Worm (Caenorhabditis elegans) whole organism, early embryonic: ENCODE results near the gene str-74.

Experiments
- B0310.2 ChIP-seq: sonication (generic microtip); optimal IDR thresholded peaks from 2 replicates; lab custom pipeline; 2016; ENCODE audit warnings: mild to moderate bottlenecking, missing genetic modification characterization, missing compliant biosample characterization
- F13C5.2 ChIP-seq: sonication (generic microtip); optimal IDR thresholded peaks from 2 replicates; lab custom pipeline; 2017; ENCODE audit warnings: mild to moderate bottlenecking, missing genetic modification characterization, inconsistent platforms, missing compliant biosample characterization
- aly-1 ChIP-seq: sonication (generic microtip); optimal IDR thresholded peaks from 2 replicates; lab custom pipeline; 2016; ENCODE audit warnings: missing genetic modification characterization, missing compliant biosample characterization
- ama-1 ChIP-seq: fragments of 150-350 bp; optimal IDR thresholded peaks from 2 replicates; lab custom pipeline; 2014
- ceh-13 ChIP-seq: fragments of 200-800 bp; sonication (Bioruptor generic); optimal IDR thresholded peaks from 2 replicates; lab custom pipeline; 2018; ENCODE audit warnings: mild to moderate bottlenecking, missing genetic modification characterization, missing compliant biosample characterization
- ceh-36 ChIP-seq: sonication (generic microtip); optimal IDR thresholded peaks from 2 replicates; lab custom pipeline; 2016; ENCODE audit warnings: missing genetic modification characterization, inconsistent platforms, missing compliant biosample characterization
- ets-7 ChIP-seq: sonication (generic microtip); optimal IDR thresholded peaks from 2 replicates; lab custom pipeline; 2016; ENCODE audit warnings: missing genotype, missing genetic modification characterization, missing compliant biosample characterization
- flt-1 ChIP-seq: fragments of 200-800 bp; sonication (Bioruptor generic); IDR thresholded peaks from 2 replicates; pipeline ENCODE4 v1.3.6; 2022; ENCODE audit warnings: missing genetic modification characterization, missing compliant biosample characterization
- hmbx-1 ChIP-seq: sonication (generic microtip); optimal IDR thresholded peaks from 2 replicates; lab custom pipeline; 2016; ENCODE audit warnings: mild to moderate bottlenecking, missing genetic modification characterization, missing compliant biosample characterization
- hmg-4 ChIP-seq: fragments of 200-800 bp; sonication (Bioruptor generic); optimal IDR thresholded peaks from 2 replicates; lab custom pipeline; 2018; ENCODE audit warnings: mild to moderate bottlenecking, missing genetic modification characterization, missing compliant biosample characterization
- hnd-1 ChIP-seq: sonication (generic microtip); optimal IDR thresholded peaks from 2 replicates; lab custom pipeline; 2016; ENCODE audit warnings: missing genetic modification characterization, missing compliant biosample characterization
- pes-1 ChIP-seq: fragments of 200-800 bp; sonication (Bioruptor generic); IDR thresholded peaks from 2 replicates; pipeline ENCODE4 v1.3.6; 2022; ENCODE audit warnings: missing genetic modification reagents, missing genetic modification characterization, missing compliant biosample characterization
- scrt-1 ChIP-seq: fragments of 200-800 bp; sonication (Bioruptor generic); IDR thresholded peaks from 2 replicates; pipeline ENCODE4 v1.3.6; 2022; ENCODE audit warnings: missing genetic modification characterization, missing compliant biosample characterization
- sea-1 ChIP-seq: fragments of 200-800 bp; sonication (Bioruptor generic); conservative IDR thresholded peaks from 2 replicates; pipeline ENCODE4 v1.3.6; 2022; ENCODE audit warnings: missing genetic modification characterization, missing compliant biosample characterization
- tbx-11 ChIP-seq: fragments of 200-800 bp; sonication (Bioruptor generic); IDR thresholded peaks from 2 replicates; pipeline ENCODE4 v1.3.6; 2022; ENCODE audit warnings: missing genetic modification characterization, missing compliant biosample characterization
- tbx-37 ChIP-seq: fragments of 200-800 bp; sonication (Bioruptor generic); conservative IDR thresholded peaks from 2 replicates; pipeline ENCODE4 v1.3.6; 2022; ENCODE audit warnings: missing genetic modification reagents, missing genetic modification characterization, missing compliant biosample characterization
- tra-4 ChIP-seq: sonication (generic microtip); optimal IDR thresholded peaks from 2 replicates; lab custom pipeline; 2017; ENCODE audit warnings: missing genetic modification characterization, missing compliant biosample characterization

Gene str-74

ce11 chrX:10240939-10241338 is at the start of gene str-74:
Gene str-74 (minus strand): TSS chrX:10241039.
- TF ChIP-seq hmbx-1 (tag; lab: Kevin White, UChicago) (no peak), hmg-4 (GFP tag; lab: Kevin White, UChicago) (no peak), tbx-11 (no peak), ama-1 (lab: Kevin White, UChicago) (no peak), B0310.2 (tag; lab: Kevin White, UChicago) (no peak), scrt-1 (GFP tag; lab: Robert Waterston, UW) (no peak), F13C5.2 (tag; lab: Kevin White, UChicago) (no peak)

- TF ChIP-seq scrt-1 (GFP tag; lab: Robert Waterston, UW) (no peak), tra-4 (no peak), B0310.2 (tag; lab: Kevin White, UChicago) (no peak), F13C5.2 (tag; lab: Kevin White, UChicago) (no peak), hmg-4 (GFP tag; lab: Kevin White, UChicago) (no peak), flt-1 (GFP tag; lab: Robert Waterston, UW) (no peak), ets-7 (tag; lab: Kevin White, UChicago) (no peak), hnd-1 (tag; lab: Kevin White, UChicago) (no peak), tbx-37 (GFP tag; lab: Robert Waterston, UW) (no peak), ama-1 (lab: Kevin White, UChicago) (no peak)
Observed at ce11 chrX:10285634-10286033, 44.8 kb upstream of the str-74 start, which contains the start of gene npr-6. Gene npr-6 (minus strand): TSS chrX:10285734.

- TF ChIP-seq aly-1 (tag; lab: Kevin White, UChicago) (no peak), ets-7 (tag; lab: Kevin White, UChicago) (no peak), hnd-1 (tag; lab: Kevin White, UChicago) (no peak), tbx-11 (no peak), hmbx-1 (tag; lab: Kevin White, UChicago) (no peak), scrt-1 (GFP tag; lab: Robert Waterston, UW) (no peak), flt-1 (GFP tag; lab: Robert Waterston, UW) (no peak), pes-1 (GFP tag; lab: Robert Waterston, UW) (no peak), B0310.2 (tag; lab: Kevin White, UChicago) (no peak), sea-1 (no peak), hmg-4 (GFP tag; lab: Kevin White, UChicago) (no peak), tbx-37 (GFP tag; lab: Robert Waterston, UW) (no peak), F13C5.2 (tag; lab: Kevin White, UChicago) (no peak), ceh-36 (no peak), tra-4 (no peak), ama-1 (lab: Kevin White, UChicago) (no peak), ceh-13 (GFP tag; lab: Kevin White, UChicago) (no peak)
Observed at ce11 chrX:10279299-10279698, 38.5 kb upstream of the str-74 start, which contains the start of gene slc-9B.1. Gene slc-9B.1 (plus strand): TSS chrX:10279599.

- no peak for TF ChIP-seq tbx-37 (GFP tag; lab: Robert Waterston, UW)
- no peak for TF ChIP-seq pes-1 (GFP tag; lab: Robert Waterston, UW)
- no peak for TF ChIP-seq B0310.2 (tag; lab: Kevin White, UChicago)
- TF ChIP-seq hnd-1 (tag; lab: Kevin White, UChicago): no peak
- TF ChIP-seq ets-7 (tag; lab: Kevin White, UChicago): no peak
- no peak for TF ChIP-seq ama-1 (lab: Kevin White, UChicago)
- no peak for TF ChIP-seq ceh-13 (GFP tag; lab: Kevin White, UChicago)
Observed at ce11 chrX:10277118-10277517, 36.3 kb upstream of the str-74 start.

ce11 chrX:10274470-10274869 is 33.6 kb upstream of the str-74 start:
- TF ChIP-seq B0310.2 (tag; lab: Kevin White, UChicago): no peak
- no peak for TF ChIP-seq hnd-1 (tag; lab: Kevin White, UChicago)
- no peak for TF ChIP-seq scrt-1 (GFP tag; lab: Robert Waterston, UW)
- no peak for TF ChIP-seq ceh-36
- no peak for TF ChIP-seq ceh-13 (GFP tag; lab: Kevin White, UChicago)
- no peak for TF ChIP-seq tbx-11
- TF ChIP-seq pes-1 (GFP tag; lab: Robert Waterston, UW): no peak
- TF ChIP-seq ets-7 (tag; lab: Kevin White, UChicago): no peak
- no peak for TF ChIP-seq hmg-4 (GFP tag; lab: Kevin White, UChicago)
- TF ChIP-seq tbx-37 (GFP tag; lab: Robert Waterston, UW): no peak
- TF ChIP-seq aly-1 (tag; lab: Kevin White, UChicago): no peak

ce11 chrX:10273392-10273791 is 32.6 kb upstream of the str-74 start, which contains the start of gene F41E7.2:
Gene F41E7.2 (plus strand): TSS chrX:10273692.
- TF ChIP-seq flt-1 (GFP tag; lab: Robert Waterston, UW): no peak
- TF ChIP-seq B0310.2 (tag; lab: Kevin White, UChicago): no peak
- TF ChIP-seq ceh-36: no peak
- TF ChIP-seq scrt-1 (GFP tag; lab: Robert Waterston, UW): no peak
- no peak for TF ChIP-seq sea-1
- TF ChIP-seq hnd-1 (tag; lab: Kevin White, UChicago): no peak
- TF ChIP-seq ets-7 (tag; lab: Kevin White, UChicago): no peak
- TF ChIP-seq F13C5.2 (tag; lab: Kevin White, UChicago): no peak
- no peak for TF ChIP-seq hmbx-1 (tag; lab: Kevin White, UChicago)
- no peak for TF ChIP-seq hmg-4 (GFP tag; lab: Kevin White, UChicago)
- no peak for TF ChIP-seq tbx-11
- no peak for TF ChIP-seq tra-4
- no peak for TF ChIP-seq tbx-37 (GFP tag; lab: Robert Waterston, UW)

- TF ChIP-seq F13C5.2 (tag; lab: Kevin White, UChicago) (no peak), scrt-1 (GFP tag; lab: Robert Waterston, UW) (no peak), tbx-37 (GFP tag; lab: Robert Waterston, UW) (no peak), hmbx-1 (tag; lab: Kevin White, UChicago) (no peak), ceh-36 (no peak)
Observed at ce11 chrX:10262299-10262698, 21.5 kb upstream of the str-74 start.
